Worm (Caenorhabditis elegans): ENCODE data around the gene C49F5.7.

- TF ChIP-seq pha-4 (tag; optimal IDR thresholded peaks at IDR 0.05) (no peak), skn-1 (tag; optimal IDR thresholded peaks at IDR 0.05) (no peak), tbx-2 (tag; optimal IDR thresholded peaks at IDR 0.05) (no peak), egl-27 (tag; optimal IDR thresholded peaks at IDR 0.05) (no peak), nhr-76 (tag; optimal IDR thresholded peaks at IDR 0.05) (no peak), lin-15B (tag; optimal IDR thresholded peaks at IDR 0.05) (no peak), nhr-25 (tag; optimal IDR thresholded peaks at IDR 0.05) (no peak)
Observed at ce11 chrX:12003969-12004368, 9.4 kb downstream of the C49F5.7 start.

Data from whole organism, L3 larva.